Fruit fly (Drosophila melanogaster): ENCODE results near the gene ftz-f1.

ftz-f1 gene

dm6 chr3L:18841269-18841668, 40.2 kb upstream of the ftz-f1 start:
- TF ChIP-seq CG8301 (tag; optimal IDR thresholded peaks at IDR 0.05) (no peak), CG15710 (tag; optimal IDR thresholded peaks at IDR 0.05) (no peak), CG32121 (GFP tag; IDR thresholded peaks at IDR 0.05) (no peak), CG17806 (tag; optimal IDR thresholded peaks at IDR 0.05) (no peak), CG12605 (GFP tag; IDR thresholded peaks at IDR 0.05) (no peak), Ets98B (GFP tag; IDR thresholded peaks at IDR 0.05) (no peak), Pif1B (GFP tag; optimal IDR thresholded peaks at IDR 0.05) (no peak), CG4496 (GFP tag; IDR thresholded peaks at IDR 0.05) (no peak), CG9948 (tag; optimal IDR thresholded peaks at IDR 0.05) (no peak)

DNA sequence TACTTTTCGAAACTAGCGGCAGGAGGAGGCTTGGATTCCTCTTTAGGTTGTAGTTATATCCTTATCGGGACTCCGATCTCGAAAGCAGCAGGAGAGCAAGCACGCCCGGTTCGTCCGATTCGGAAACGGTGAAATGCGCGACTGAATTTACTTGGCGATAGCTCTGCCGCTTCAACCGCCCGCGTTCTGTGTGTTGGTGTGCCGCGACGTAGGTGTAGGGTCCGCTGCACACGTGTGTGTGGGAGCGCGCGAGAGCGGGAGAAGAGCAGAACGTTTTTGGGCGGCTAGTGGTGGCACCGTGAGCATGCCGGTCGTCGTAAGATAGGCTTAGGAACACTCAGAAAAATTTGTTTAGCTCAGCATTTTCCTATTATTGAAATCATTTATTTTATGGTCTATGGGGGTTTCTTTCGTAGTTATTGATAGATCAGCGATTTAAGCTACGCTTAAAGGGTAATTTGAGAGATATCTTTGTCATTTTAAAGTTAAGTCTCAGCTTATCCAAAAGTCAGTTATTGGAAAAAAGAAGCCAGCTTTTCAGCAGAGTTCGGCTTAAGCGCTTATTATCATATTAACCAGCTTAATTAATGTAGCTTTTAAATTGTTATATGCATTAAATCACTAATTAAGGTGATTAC, 39.4 kb upstream of the ftz-f1 start:
- TF ChIP-seq CG15710 (tag; optimal IDR thresholded peaks at IDR 0.05) (no peak), CG34367 (tag; optimal IDR thresholded peaks at IDR 0.05) (no peak), EcR (GFP tag; optimal IDR thresholded peaks at IDR 0.05) (peak; percentile 64), D1 (tag; optimal IDR thresholded peaks at IDR 0.05) (no peak), Snoo (tag; optimal IDR thresholded peaks at IDR 0.05) (no peak), CG8301 (tag; optimal IDR thresholded peaks at IDR 0.05) (peak; percentile 21), Pif1B (GFP tag; optimal IDR thresholded peaks at IDR 0.05) (peak; percentile 40), fd96Ca (GFP tag; IDR thresholded peaks at IDR 0.05) (no peak), CG14655 (GFP tag; optimal IDR thresholded peaks at IDR 0.05) (peak; percentile 39), CG12605 (GFP tag; IDR thresholded peaks at IDR 0.05) (no peak), CG32121 (GFP tag; IDR thresholded peaks at IDR 0.05) (no peak), CG10348 (GFP tag; IDR thresholded peaks at IDR 0.05) (no peak), CG13204 (GFP tag; optimal IDR thresholded peaks at IDR 0.05) (peak; percentile 95), Ets98B (GFP tag; IDR thresholded peaks at IDR 0.05) (no peak), CG4496 (GFP tag; IDR thresholded peaks at IDR 0.05) (no peak), gl (tag; optimal IDR thresholded peaks at IDR 0.05) (peak; percentile 10), CG9948 (tag; optimal IDR thresholded peaks at IDR 0.05) (no peak), rn (GFP tag; IDR thresholded peaks at IDR 0.05) (no peak), Pif1A (GFP tag; optimal IDR thresholded peaks at IDR 0.05) (peak; percentile 27), CG17806 (tag; optimal IDR thresholded peaks at IDR 0.05) (peak; percentile 2), CG8159 (tag; optimal IDR thresholded peaks at IDR 0.05) (peak; percentile 4)

- no peak for TF ChIP-seq CG12605 (GFP tag; IDR thresholded peaks at IDR 0.05)
- peak; percentile 77 for TF ChIP-seq EcR (GFP tag; optimal IDR thresholded peaks at IDR 0.05)
Observed at dm6 chr3L:18839996-18840369, 38.9 kb upstream of the ftz-f1 start.

dm6 chr3L:18837707-18838244, 36.7 kb upstream of the ftz-f1 start:
- TF ChIP-seq CG12605 (GFP tag; IDR thresholded peaks at IDR 0.05) (no peak), CG13204 (GFP tag; optimal IDR thresholded peaks at IDR 0.05) (no peak), CG17806 (tag; optimal IDR thresholded peaks at IDR 0.05) (no peak), gl (tag; optimal IDR thresholded peaks at IDR 0.05) (no peak), CG34367 (tag; optimal IDR thresholded peaks at IDR 0.05) (no peak), CG4496 (GFP tag; IDR thresholded peaks at IDR 0.05) (no peak), CG8301 (tag; optimal IDR thresholded peaks at IDR 0.05) (no peak), CG32121 (GFP tag; IDR thresholded peaks at IDR 0.05) (no peak), CG14655 (GFP tag; optimal IDR thresholded peaks at IDR 0.05) (no peak), CG8159 (tag; optimal IDR thresholded peaks at IDR 0.05) (no peak), Snoo (tag; optimal IDR thresholded peaks at IDR 0.05) (no peak), Ets98B (GFP tag; IDR thresholded peaks at IDR 0.05) (no peak), EcR (GFP tag; optimal IDR thresholded peaks at IDR 0.05) (no peak), D1 (tag; optimal IDR thresholded peaks at IDR 0.05) (no peak), rn (GFP tag; IDR thresholded peaks at IDR 0.05) (no peak), CG10348 (GFP tag; IDR thresholded peaks at IDR 0.05) (no peak), Pif1B (GFP tag; optimal IDR thresholded peaks at IDR 0.05) (no peak)

- TF ChIP-seq Pif1B (GFP tag; optimal IDR thresholded peaks at IDR 0.05) (no peak), gl (tag; optimal IDR thresholded peaks at IDR 0.05) (no peak), CG32121 (GFP tag; IDR thresholded peaks at IDR 0.05) (no peak), CG4496 (GFP tag; IDR thresholded peaks at IDR 0.05) (no peak), CG9948 (tag; optimal IDR thresholded peaks at IDR 0.05) (no peak), fd96Ca (GFP tag; IDR thresholded peaks at IDR 0.05) (no peak), CG15710 (tag; optimal IDR thresholded peaks at IDR 0.05) (no peak), Ets98B (GFP tag; IDR thresholded peaks at IDR 0.05) (no peak), rn (GFP tag; IDR thresholded peaks at IDR 0.05) (no peak), CG13204 (GFP tag; optimal IDR thresholded peaks at IDR 0.05) (no peak), CG8301 (tag; optimal IDR thresholded peaks at IDR 0.05) (no peak), CG17806 (tag; optimal IDR thresholded peaks at IDR 0.05) (no peak), D1 (tag; optimal IDR thresholded peaks at IDR 0.05) (no peak), Pif1A (GFP tag; optimal IDR thresholded peaks at IDR 0.05) (no peak), CG12605 (GFP tag; IDR thresholded peaks at IDR 0.05) (no peak), CG14655 (GFP tag; optimal IDR thresholded peaks at IDR 0.05) (no peak), CG8159 (tag; optimal IDR thresholded peaks at IDR 0.05) (no peak), Snoo (tag; optimal IDR thresholded peaks at IDR 0.05) (no peak), CG10348 (GFP tag; IDR thresholded peaks at IDR 0.05) (no peak), CG34367 (tag; optimal IDR thresholded peaks at IDR 0.05) (no peak)
Observed at dm6 chr3L:18836658-18837057, 35.5 kb upstream of the ftz-f1 start.

DNA sequence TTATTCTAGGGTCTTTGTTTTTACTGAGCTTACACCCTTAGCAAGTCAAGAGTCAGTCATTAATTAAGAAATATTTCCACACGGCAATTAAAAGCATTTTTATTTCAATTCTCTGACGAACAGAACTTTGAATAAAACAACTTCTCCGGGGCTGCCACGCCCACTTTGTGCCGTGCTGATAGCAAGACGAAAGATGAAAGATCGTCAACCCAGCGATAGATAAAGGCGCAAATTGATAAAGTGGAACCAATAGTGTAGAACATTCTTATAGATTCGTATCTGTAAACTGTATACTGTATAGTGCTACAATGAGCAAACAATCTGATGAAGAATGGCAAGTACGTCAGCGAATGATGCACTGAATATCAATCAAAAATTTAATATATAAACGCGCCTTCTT, 33.8 kb upstream of the ftz-f1 start:
- peak; percentile 65 for TF ChIP-seq EcR (GFP tag; optimal IDR thresholded peaks at IDR 0.05)
- TF ChIP-seq CG17806 (tag; optimal IDR thresholded peaks at IDR 0.05), result no peak
- no peak for TF ChIP-seq CG15710 (tag; optimal IDR thresholded peaks at IDR 0.05)
- TF ChIP-seq CG10348 (GFP tag; IDR thresholded peaks at IDR 0.05), result no peak
- TF ChIP-seq CG4496 (GFP tag; IDR thresholded peaks at IDR 0.05), result no peak
- TF ChIP-seq Pif1A (GFP tag; optimal IDR thresholded peaks at IDR 0.05), result no peak
